Worm (Caenorhabditis elegans): ENCODE results near the gene algn-11.

The algn-11 gene

ce11 chrIII:7239416-7239815 lies 50.9 kb downstream of the algn-11 start:
- TF ChIP-seq peb-1 (tag; optimal IDR thresholded peaks at IDR 0.05) (no peak), sma-3 (GFP tag; optimal IDR thresholded peaks at IDR 0.05) (no peak), mab-5 (tag; optimal IDR thresholded peaks at IDR 0.05) (no peak)

ce11 chrIII:7238727-7239126 lies 51.6 kb downstream of the algn-11 start, which contains the start of gene pars-1:
pars-1 (plus strand) TSS chrIII:7239027.
- TF ChIP-seq unc-55 (GFP tag; optimal IDR thresholded peaks at IDR 0.05) (no peak), nhr-129 (tag; optimal IDR thresholded peaks at IDR 0.05) (peak; percentile 22)
